Fruit fly (Drosophila melanogaster): ENCODE data around the gene Prx6a.

The Prx6a gene

dm6 chr2L:2878859-2879258, 827 bp upstream of the Prx6a start, which contains the start of gene RabGGTb (continued):
- TF ChIP-seq CG15336 (GFP tag; IDR thresholded peaks at IDR 0.05) (peak; percentile 60), dac (GFP tag; optimal IDR thresholded peaks at IDR 0.05) (no peak), CG3919 (GFP tag; optimal IDR thresholded peaks at IDR 0.05) (peak; percentile 57), CG10631 (GFP tag; optimal IDR thresholded peaks at IDR 0.05) (peak; percentile 46), Ets21C (GFP tag; optimal IDR thresholded peaks at IDR 0.05) (peak; percentile 25), achi (GFP tag; optimal IDR thresholded peaks at IDR 0.05) (peak; percentile 46), CG1621 (tag; optimal IDR thresholded peaks at IDR 0.05) (peak; percentile 34), Smox (GFP tag; optimal IDR thresholded peaks at IDR 0.05) (peak; percentile 68)

- TF ChIP-seq fd85E (GFP tag; optimal IDR thresholded peaks at IDR 0.05) (no peak), Ets96B (tag; optimal IDR thresholded peaks at IDR 0.05) (peak; percentile 48), svp (GFP tag) (peak; percentile 91), CG8632 (GFP tag; optimal IDR thresholded peaks at IDR 0.05) (peak; percentile 11), acj6 (GFP tag; optimal IDR thresholded peaks at IDR 0.05) (peak; percentile 53), CG10669 (GFP tag; optimal IDR thresholded peaks at IDR 0.05) (peak; percentile 37), CG6163 (GFP tag; IDR thresholded peaks at IDR 0.05) (peak; percentile 81), dsx (GFP tag; optimal IDR thresholded peaks at IDR 0.05; ENCODE audit: poor library complexity, severe bottlenecking) (peak; percentile 54), achi (GFP tag; optimal IDR thresholded peaks at IDR 0.05) (peak; percentile 53), CG11294 (GFP tag; IDR thresholded peaks at IDR 0.05) (no peak; the same call in 1 of the 2 replicates), CG32006 (GFP tag; optimal IDR thresholded peaks at IDR 0.05) (peak; percentile 69), fd59A (GFP tag; optimal IDR thresholded peaks at IDR 0.05) (peak; percentile 23), CG3919 (GFP tag; optimal IDR thresholded peaks at IDR 0.05) (peak; percentile 52), CG8119 (GFP tag; IDR thresholded peaks at IDR 0.05) (peak; percentile 72), CG6276 (GFP tag; optimal IDR thresholded peaks at IDR 0.05) (peak; percentile 92), salr (GFP tag; optimal IDR thresholded peaks at IDR 0.05) (no peak), CG31627 (GFP tag; optimal IDR thresholded peaks at IDR 0.05) (peak; percentile 69), CG11762 (GFP tag; optimal IDR thresholded peaks at IDR 0.05; ENCODE audit: insufficient read depth) (no peak), Hr4 (GFP tag; optimal IDR thresholded peaks at IDR 0.05) (peak; percentile 71), spab (GFP tag; optimal IDR thresholded peaks at IDR 0.05) (peak; percentile 54), CG15336 (GFP tag; IDR thresholded peaks at IDR 0.05) (peak; percentile 74), Hr38 (GFP tag; optimal IDR thresholded peaks at IDR 0.05) (no peak), CG34406 (GFP tag; optimal IDR thresholded peaks at IDR 0.05) (peak; percentile 40), CG10631 (GFP tag; optimal IDR thresholded peaks at IDR 0.05) (peak; percentile 80), CG6854 (GFP tag; optimal IDR thresholded peaks at IDR 0.05) (peak; percentile 96), net (GFP tag; optimal IDR thresholded peaks at IDR 0.05) (peak; percentile 61), esn (GFP tag; optimal IDR thresholded peaks at IDR 0.05) (peak; percentile 71), CG9139 (GFP tag; optimal IDR thresholded peaks at IDR 0.05) (peak; percentile 87), topi (GFP tag; optimal IDR thresholded peaks at IDR 0.05) (peak; percentile 56), CG11902 (GFP tag; optimal IDR thresholded peaks at IDR 0.05) (peak; percentile 50), fkh (GFP tag; optimal IDR thresholded peaks at IDR 0.05) (peak; percentile 67), cyc (GFP tag; optimal IDR thresholded peaks at IDR 0.05) (peak; percentile 57), CG1621 (tag; optimal IDR thresholded peaks at IDR 0.05) (peak; percentile 39), CG6808 (GFP tag; optimal IDR thresholded peaks at IDR 0.05) (peak; percentile 84), Ets21C (GFP tag; optimal IDR thresholded peaks at IDR 0.05) (peak; percentile 56), CG7368 (GFP tag; optimal IDR thresholded peaks at IDR 0.05) (no peak), vri (GFP tag; optimal IDR thresholded peaks at IDR 0.05) (peak; percentile 63), Smox (GFP tag; optimal IDR thresholded peaks at IDR 0.05) (peak; percentile 74), Eip78C (GFP tag) (peak; percentile 79), dac (GFP tag; optimal IDR thresholded peaks at IDR 0.05) (no peak), pdm3 (GFP tag; optimal IDR thresholded peaks at IDR 0.05) (peak; percentile 50), eg (GFP tag; IDR thresholded peaks at IDR 0.05) (peak; percentile 81), Gug (GFP tag; IDR thresholded peaks at IDR 0.05) (no peak; the same call in 1 of the 2 replicates), Sox14 (GFP tag; optimal IDR thresholded peaks at IDR 0.05) (peak; percentile 26), Hr39 (GFP tag; optimal IDR thresholded peaks at IDR 0.05) (peak; percentile 53), lz (GFP tag; optimal IDR thresholded peaks at IDR 0.05) (peak; percentile 65), CG16779 (tag; optimal IDR thresholded peaks at IDR 0.05) (peak; percentile 92)
Measured at dm6 chr2L:2874542-2875194, 3.4 kb downstream of the Prx6a start, which contains the start of gene CG8814. TSS of gene CG8814 (plus strand) at chr2L:2874890.
